Fruit fly (Drosophila melanogaster) whole organism, embryonic: ENCODE measurements around the gene Rfx.

Experiments
- Awh ChIP-seq: fragments of 200-800 bp; sonication (Bioruptor generic); IDR thresholded peaks from 2 replicates; pipeline ENCODE4, ENCODE4 v1.3.6; 2022; ENCODE audit warnings: missing biosample characterization, missing genetic modification characterization
- Bdp1 ChIP-seq: fragments of 200-800 bp; sonication (Bioruptor generic); optimal IDR thresholded peaks from 3 replicates; lab custom pipeline; 2016; ENCODE audit warnings: missing biosample characterization, missing genetic modification characterization
- Bteb2 ChIP-seq: fragments of 200-800 bp; sonication (Bioruptor generic); optimal IDR thresholded peaks from 2 replicates; lab custom pipeline; 2016; ENCODE audit warnings: missing biosample characterization, missing genetic modification characterization
- CG10462 ChIP-seq: fragments of 200-800 bp; sonication (Bioruptor generic); optimal IDR thresholded peaks from 2 replicates; lab custom pipeline; 2016; ENCODE audit warnings: missing biosample characterization, missing genetic modification characterization
- CG10543 ChIP-seq: fragments of 200-800 bp; sonication (Bioruptor generic); optimal IDR thresholded peaks from 3 replicates; lab custom pipeline; 2017; ENCODE audit warnings: missing biosample characterization, mild to moderate bottlenecking, missing genetic modification characterization, moderate library complexity
- CG12071 ChIP-seq: fragments of 200-800 bp; sonication (Bioruptor generic); optimal IDR thresholded peaks from 3 replicates; lab custom pipeline; 2018; ENCODE audit warnings: missing biosample characterization, mild to moderate bottlenecking, missing genetic modification characterization
- CG12942 ChIP-seq: fragments of 200-800 bp; sonication (Bioruptor generic); optimal IDR thresholded peaks from 3 replicates; lab custom pipeline; 2016; ENCODE audit warnings: missing biosample characterization, missing genetic modification characterization
- CG13287 ChIP-seq: fragments of 200-800 bp; sonication (Bioruptor generic); IDR thresholded peaks from 2 replicates; pipeline ENCODE4 v1.3.6; 2022; ENCODE audit warnings: missing biosample characterization, missing genetic modification characterization; ENCODE audit not compliant: partially characterized antibody
- CG13775 ChIP-seq: fragments of 200-800 bp; sonication (Bioruptor generic); optimal IDR thresholded peaks from 3 replicates; lab custom pipeline; 2017; ENCODE audit warnings: missing biosample characterization, mild to moderate bottlenecking, missing genetic modification characterization
- CG14014 ChIP-seq: fragments of 200-800 bp; sonication (Bioruptor generic); IDR thresholded peaks from 2 replicates; pipeline ENCODE4 v1.3.6; 2022; ENCODE audit warnings: missing biosample characterization, missing genetic modification characterization
- CG14441 ChIP-seq: fragments of 200-800 bp; sonication (Bioruptor generic); IDR thresholded peaks from 2 replicates; pipeline ENCODE4 v1.3.6; 2022; ENCODE audit warnings: missing biosample characterization, missing genetic modification characterization
- CG17186 ChIP-seq: fragments of 200-800 bp; sonication (Bioruptor generic); optimal IDR thresholded peaks from 3 replicates; lab custom pipeline; 2017; ENCODE audit warnings: missing biosample characterization, missing genetic modification reagents, missing genetic modification characterization
- CG18599 ChIP-seq: fragments of 200-800 bp; sonication (Bioruptor generic); optimal IDR thresholded peaks from 3 replicates; lab custom pipeline; 2017; ENCODE audit warnings: missing biosample characterization, missing genetic modification characterization, mild to moderate bottlenecking, moderate library complexity, missing genetic modification reagents
- CG18764 ChIP-seq: fragments of 200-800 bp; sonication (Bioruptor generic); optimal IDR thresholded peaks from 3 replicates; lab custom pipeline; 2016; ENCODE audit warnings: missing biosample characterization, missing genetic modification characterization
- CG2116 ChIP-seq: fragments of 200-800 bp; sonication (Bioruptor generic); optimal IDR thresholded peaks from 3 replicates; lab custom pipeline; 2018; ENCODE audit warnings: missing biosample characterization, mild to moderate bottlenecking, missing genetic modification characterization
- CG2199 ChIP-seq: fragments of 200-800 bp; sonication (Bioruptor generic); IDR thresholded peaks from 3 replicates; pipeline ENCODE4 v1.3.6; 2022; ENCODE audit warnings: missing biosample characterization, missing genetic modification characterization
- CG2202 ChIP-seq: fragments of 200-800 bp; sonication (Bioruptor generic); optimal IDR thresholded peaks from 2 replicates; lab custom pipeline; 2018; ENCODE audit warnings: missing biosample characterization, mild to moderate bottlenecking, missing genetic modification characterization
- CG2678 ChIP-seq: fragments of 200-800 bp; sonication (Bioruptor generic); optimal IDR thresholded peaks from 3 replicates; lab custom pipeline; 2019; ENCODE audit warnings: missing biosample characterization, mild to moderate bottlenecking, missing genetic modification characterization, moderate library complexity
- CG3065 ChIP-seq: fragments of 200-800 bp; sonication (Bioruptor generic); optimal IDR thresholded peaks from 2 replicates; lab custom pipeline; 2016; ENCODE audit warnings: missing biosample characterization, missing genetic modification characterization
- CG4282 ChIP-seq: fragments of 200-800 bp; sonication (Bioruptor generic); optimal IDR thresholded peaks from 2 replicates; lab custom pipeline; 2016; ENCODE audit warnings: missing biosample characterization, missing genetic modification characterization
- CG6813 ChIP-seq: fragments of 200-800 bp; sonication (Bioruptor generic); optimal IDR thresholded peaks from 2 replicates; lab custom pipeline; 2017; ENCODE audit warnings: missing biosample characterization, missing genetic modification characterization, mild to moderate bottlenecking, moderate library complexity, missing genetic modification reagents
- CG7271 ChIP-seq: fragments of 200-800 bp; sonication (Bioruptor generic); optimal IDR thresholded peaks from 2 replicates; lab custom pipeline; 2018; ENCODE audit warnings: missing biosample characterization, mild to moderate bottlenecking, missing genetic modification characterization, moderate library complexity
- CG9797 ChIP-seq: fragments of 200-800 bp; sonication (Bioruptor generic); optimal IDR thresholded peaks from 3 replicates; lab custom pipeline; 2018; ENCODE audit warnings: missing biosample characterization, mild to moderate bottlenecking, missing genetic modification characterization
- CrebB ChIP-seq: fragments of 200-800 bp; sonication (Bioruptor generic); optimal IDR thresholded peaks from 3 replicates; lab custom pipeline; 2018; ENCODE audit warnings: missing biosample characterization, mild to moderate bottlenecking, missing genetic modification characterization
- Dad ChIP-seq: fragments of 200-800 bp; sonication (Bioruptor generic); optimal IDR thresholded peaks from 3 replicates; lab custom pipeline; 2016; ENCODE audit warnings: missing biosample characterization, missing genetic modification characterization
- Dll ChIP-seq: fragments of 200-800 bp; sonication (Bioruptor generic); IDR thresholded peaks from 4 replicates; pipeline ENCODE4 v1.3.6; 2022; ENCODE audit warnings: missing biosample characterization, missing genetic modification characterization; ENCODE audit not compliant: partially characterized antibody
- Gsc ChIP-seq: fragments of 200-800 bp; sonication (Bioruptor generic); IDR thresholded peaks from 2 replicates; pipeline ENCODE4 v1.3.6; 2022; ENCODE audit warnings: missing biosample characterization, missing genetic modification characterization
- Gug ChIP-seq: fragments of 200-800 bp; sonication (Bioruptor generic); IDR thresholded peaks from 4 replicates; pipeline ENCODE4 v1.3.6; 2022; ENCODE audit warnings: missing biosample characterization, missing genetic modification characterization
- HmgZ ChIP-seq: fragments of 200-800 bp; sonication (Bioruptor generic); optimal IDR thresholded peaks from 2 replicates; lab custom pipeline; 2018; ENCODE audit warnings: missing biosample characterization, mild to moderate bottlenecking, missing genetic modification characterization
- Lim3 ChIP-seq: fragments of 200-800 bp; sonication (Bioruptor generic); IDR thresholded peaks from 2 replicates; pipeline ENCODE4 v1.3.6; 2022; ENCODE audit warnings: missing biosample characterization, missing genetic modification characterization
- Meics ChIP-seq: fragments of 200-800 bp; sonication (Bioruptor generic); optimal IDR thresholded peaks from 2 replicates; lab custom pipeline; 2017; ENCODE audit warnings: missing biosample characterization, mild to moderate bottlenecking, missing genetic modification characterization
- Oaz ChIP-seq: fragments of 200-800 bp; sonication (Bioruptor generic); IDR thresholded peaks from 2 replicates; pipeline ENCODE4 v1.3.6; 2022; ENCODE audit warnings: missing biosample characterization, missing genetic modification characterization
- Opbp ChIP-seq: fragments of 200-800 bp; sonication (Bioruptor generic); IDR thresholded peaks from 3 replicates; pipeline ENCODE4 v1.3.6; 2022; ENCODE audit warnings: missing biosample characterization, missing genetic modification characterization; ENCODE audit not compliant: partially characterized antibody
- Scr ChIP-seq: fragments of 200-800 bp; sonication (Bioruptor generic); IDR thresholded peaks from 2 replicates; pipeline ENCODE4 v1.3.6; 2022; ENCODE audit warnings: missing biosample characterization, missing genetic modification characterization; ENCODE audit not compliant: partially characterized antibody
- Trl ChIP-seq, 3 experiments: fragments of >200 bp in 2 of 3; fragments of 200-800 bp in 1 of 3; sonication (Bioruptor generic) in 1 of 3; optimal IDR thresholded peaks; 2 replicates in 1 of 3; 3 replicates in 2 of 3; lab custom pipeline; 2016 to 2017; ENCODE audit warnings: missing biosample characterization in 1 of 3, missing genetic modification characterization in 1 of 3
- Vsx1 ChIP-seq: fragments of 200-800 bp; sonication (Bioruptor generic); optimal IDR thresholded peaks from 2 replicates; lab custom pipeline; 2017; ENCODE audit warnings: missing biosample characterization, mild to moderate bottlenecking, missing genetic modification characterization, missing genetic modification reagents
- amos ChIP-seq: fragments of 200-800 bp; sonication (Bioruptor generic); IDR thresholded peaks from 2 replicates; pipeline ENCODE4 v1.3.6; 2022; ENCODE audit warnings: missing biosample characterization, missing genetic modification characterization; ENCODE audit not compliant: partially characterized antibody
- bigmax ChIP-seq: fragments of 200-800 bp; sonication (Bioruptor generic); optimal IDR thresholded peaks from 2 replicates; lab custom pipeline; 2018; ENCODE audit warnings: missing biosample characterization, mild to moderate bottlenecking, missing genetic modification characterization
- cato ChIP-seq: fragments of 200-800 bp; sonication (Bioruptor generic); optimal IDR thresholded peaks from 2 replicates; lab custom pipeline; 2016; ENCODE audit warnings: missing biosample characterization, missing genetic modification characterization, borderline replicate concordance
- chinmo ChIP-seq: fragments of 200-800 bp; sonication (Bioruptor generic); IDR thresholded peaks from 4 replicates; pipeline ENCODE4 v1.3.6; 2022; ENCODE audit warnings: missing biosample characterization, missing genetic modification characterization; ENCODE audit not compliant: partially characterized antibody
- en ChIP-seq: fragments of 200-800 bp; sonication (Bioruptor generic); optimal IDR thresholded peaks from 2 replicates; lab custom pipeline; 2016; ENCODE audit warnings: missing biosample characterization, missing genetic modification characterization
- gcm2 ChIP-seq: fragments of 200-800 bp; sonication (Bioruptor generic); optimal IDR thresholded peaks from 2 replicates; lab custom pipeline; 2016; ENCODE audit warnings: missing biosample characterization, missing genetic modification characterization
- kah ChIP-seq: fragments of 200-800 bp; sonication (Bioruptor generic); optimal IDR thresholded peaks from 2 replicates; lab custom pipeline; 2018; ENCODE audit warnings: missing biosample characterization, mild to moderate bottlenecking, missing genetic modification characterization
- lilli ChIP-seq: fragments of 200-800 bp; sonication (Bioruptor generic); optimal IDR thresholded peaks from 3 replicates; lab custom pipeline; 2016; ENCODE audit warnings: missing biosample characterization, missing genetic modification characterization
- nmo ChIP-seq: fragments of 200-800 bp; sonication (Bioruptor generic); optimal IDR thresholded peaks from 2 replicates; lab custom pipeline; 2018; ENCODE audit warnings: missing biosample characterization, mild to moderate bottlenecking, missing genetic modification characterization, moderate library complexity
- psq ChIP-seq: fragments of 200-800 bp; sonication (Bioruptor generic); optimal IDR thresholded peaks from 2 replicates; lab custom pipeline; 2017; ENCODE audit warnings: missing biosample characterization, missing genetic modification characterization
- pum ChIP-seq: fragments of 200-800 bp; sonication (Bioruptor generic); optimal IDR thresholded peaks from 2 replicates; lab custom pipeline; 2016; ENCODE audit warnings: missing biosample characterization, missing genetic modification characterization
- ranshi ChIP-seq: fragments of 200-800 bp; sonication (Bioruptor generic); IDR thresholded peaks from 2 replicates; pipeline ENCODE4 v1.3.6; 2022; ENCODE audit warnings: missing biosample characterization, missing genetic modification characterization
- sr ChIP-seq: fragments of 200-800 bp; sonication (Bioruptor generic); IDR thresholded peaks from 3 replicates; pipeline ENCODE4 v1.3.6; 2022; ENCODE audit warnings: missing biosample characterization, missing genetic modification characterization
- ttk ChIP-seq: fragments of 200-800 bp; sonication (Bioruptor generic); IDR thresholded peaks from 2 replicates; pipeline ENCODE4 v2.1.2; 2022; ENCODE audit warnings: missing biosample characterization, missing genetic modification characterization
- tup ChIP-seq: fragments of 200-800 bp; sonication (Bioruptor generic); optimal IDR thresholded peaks from 2 replicates; lab custom pipeline; 2016; ENCODE audit warnings: missing biosample characterization, mild to moderate bottlenecking, missing genetic modification characterization, moderate library complexity

Rfx gene

DNA sequence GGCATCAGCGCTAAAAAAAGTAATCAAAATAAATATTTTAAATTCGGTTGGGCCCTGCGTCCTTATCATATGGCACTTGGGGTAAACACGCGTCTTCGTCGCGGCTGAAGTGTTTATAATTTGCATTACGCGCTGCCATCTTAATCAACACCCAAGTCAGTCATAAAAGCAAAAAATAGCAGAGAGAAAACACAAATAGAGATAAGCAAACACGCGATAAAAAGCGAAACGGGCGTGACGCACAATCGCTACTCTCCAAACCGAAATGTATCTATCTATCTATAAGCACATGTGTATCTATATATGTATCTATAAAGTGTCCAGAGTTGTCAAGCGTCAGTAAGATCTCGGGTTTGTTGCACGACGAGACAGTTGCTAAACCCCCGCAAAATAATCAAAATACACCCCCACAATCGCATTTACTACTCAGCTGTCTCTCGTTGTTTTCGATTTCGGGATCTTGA lies 13.1 kb upstream of the Rfx start (continued):
- no peak for TF ChIP-seq CG4282
- no peak for TF ChIP-seq psq
- TF ChIP-seq nmo (GFP tag; lab: Kevin White, UChicago) = no peak
- TF ChIP-seq CG12071 (GFP tag; lab: Kevin White, UChicago) = peak; percentile 28
- TF ChIP-seq chinmo (GFP tag; lab: Robert Waterston, UW) = 0 out of 4 replicates have a peak, but pooled peaks have one; percentile 62
- TF ChIP-seq Vsx1 (GFP tag; lab: Kevin White, UChicago) = no peak
- TF ChIP-seq Oaz (GFP tag; lab: Robert Waterston, UW) = no peak
- no peak for TF ChIP-seq ranshi (GFP tag; lab: Robert Waterston, UW)
- TF ChIP-seq CG2678 (tag; lab: Kevin White, UChicago) = peak; percentile 66
- peak; percentile 64; the same call in 1 of the 3 replicates for TF ChIP-seq sr (GFP tag; lab: Robert Waterston, UW)
- TF ChIP-seq Dll (GFP tag; lab: Robert Waterston, UW) = no peak
- TF ChIP-seq amos (GFP tag; lab: Robert Waterston, UW) = no peak
- no peak for TF ChIP-seq HmgZ
- TF ChIP-seq Trl (optimal IDR thresholded peaks at IDR 0.05; lab: Kevin White, UChicago) = no peak
- TF ChIP-seq Trl (GFP tag; optimal IDR thresholded peaks at IDR 0.05; lab: Kevin White, UChicago) = no peak
- no peak for TF ChIP-seq Dad
- TF ChIP-seq en (GFP tag; lab: Kevin White, UChicago) = no peak
- no peak for TF ChIP-seq gcm2 (GFP tag; lab: Kevin White, UChicago)
- no peak for TF ChIP-seq CG2116 (GFP tag; lab: Kevin White, UChicago)
- TF ChIP-seq CG14014 (GFP tag; lab: Robert Waterston, UW) = no peak
- no peak for TF ChIP-seq tup (GFP tag; lab: Kevin White, UChicago)
- TF ChIP-seq CG9797 (GFP tag; lab: Kevin White, UChicago) = no peak
- no peak for TF ChIP-seq CG17186 (GFP tag; lab: Kevin White, UChicago)
- TF ChIP-seq CG13775 (GFP tag; lab: Kevin White, UChicago) = no peak
- no peak for TF ChIP-seq Bdp1 (GFP tag; lab: Kevin White, UChicago)
- no peak for TF ChIP-seq Gug (GFP tag; lab: Robert Waterston, UW)
- TF ChIP-seq CG12942 (GFP tag; lab: Kevin White, UChicago) = no peak
- no peak for TF ChIP-seq Scr (GFP tag; lab: Robert Waterston, UW)
- peak; percentile 26 for TF ChIP-seq Meics (GFP tag; lab: Kevin White, UChicago)
- TF ChIP-seq Awh = no peak
- no peak for TF ChIP-seq Lim3 (GFP tag; lab: Robert Waterston, UW)
- TF ChIP-seq CG18764 (GFP tag; lab: Kevin White, UChicago) = no peak
- TF ChIP-seq CG18599 (GFP tag; lab: Kevin White, UChicago) = peak; percentile 61
- no peak for TF ChIP-seq CG7271 (tag; lab: Kevin White, UChicago)
- TF ChIP-seq Gsc (GFP tag; lab: Robert Waterston, UW) = no peak
- TF ChIP-seq lilli = no peak
- TF ChIP-seq kah (GFP tag; lab: Kevin White, UChicago) = no peak
- TF ChIP-seq bigmax (GFP tag; lab: Kevin White, UChicago) = no peak
- TF ChIP-seq CG2199 = no peak
- TF ChIP-seq CG13287 (GFP tag; lab: Robert Waterston, UW) = no peak
- no peak for TF ChIP-seq cato (GFP tag; lab: Kevin White, UChicago)
- TF ChIP-seq CG10543 (GFP tag; lab: Kevin White, UChicago) = peak; percentile 63
- no peak for TF ChIP-seq Opbp (GFP tag; lab: Robert Waterston, UW)
- no peak for TF ChIP-seq CG10462 (GFP tag; lab: Kevin White, UChicago)
- TF ChIP-seq ttk (GFP tag; lab: Robert Waterston, UW) = no peak
- no peak for TF ChIP-seq pum (GFP tag; lab: Kevin White, UChicago)
- no peak for TF ChIP-seq CrebB
- TF ChIP-seq CG2202 = no peak
- TF ChIP-seq Bteb2 (GFP tag; lab: Kevin White, UChicago) = no peak
- TF ChIP-seq CG14441 (GFP tag; lab: Robert Waterston, UW) = no peak
- TF ChIP-seq CG3065 (GFP tag; lab: Kevin White, UChicago) = no peak
- TF ChIP-seq CG6813 (GFP tag; lab: Kevin White, UChicago) = peak; percentile 83
